Worm (Caenorhabditis elegans): ENCODE results near the gene dlc-3.

The dlc-3 gene

ce11 chrIV:16482790-16483189 is 50.8 kb downstream of the dlc-3 start (continued):
- TF ChIP-seq mdt-29 (GFP tag; IDR thresholded peaks at IDR 0.05) (no peak), tra-1 (GFP tag; IDR thresholded peaks at IDR 0.05) (no peak), spr-3 (GFP tag; optimal IDR thresholded peaks at IDR 0.05) (no peak), ztf-7 (tag; optimal IDR thresholded peaks at IDR 0.05) (no peak), lin-1 (GFP tag; IDR thresholded peaks at IDR 0.05) (no peak), Y75B8A.6 (GFP tag; IDR thresholded peaks at IDR 0.05) (no peak), dmd-6 (GFP tag; IDR thresholded peaks at IDR 0.05) (no peak), snpc-4 (tag; optimal IDR thresholded peaks at IDR 0.05) (no peak), nhr-48 (tag; optimal IDR thresholded peaks at IDR 0.05) (no peak), mxl-2 (GFP tag; conservative IDR thresholded peaks at IDR 0.05) (no peak), T20F7.1 (GFP tag; optimal IDR thresholded peaks at IDR 0.05) (no peak), unc-39 (tag; optimal IDR thresholded peaks at IDR 0.05) (no peak), F37D6.2 (tag; optimal IDR thresholded peaks at IDR 0.05) (no peak), nhr-6 (tag; optimal IDR thresholded peaks at IDR 0.05) (no peak), ceh-62 (tag; optimal IDR thresholded peaks at IDR 0.05) (no peak), snpc-1.2 (GFP tag; IDR thresholded peaks at IDR 0.05) (peak; percentile 16), nhr-42 (GFP tag; IDR thresholded peaks at IDR 0.05) (no peak), dpl-1 (GFP tag; optimal IDR thresholded peaks at IDR 0.05) (no peak), pha-4 (GFP tag; IDR thresholded peaks at IDR 0.05) (peak; percentile 52), pha-4 (tag; optimal IDR thresholded peaks at IDR 0.05) (no peak), vab-7 (GFP tag; IDR thresholded peaks at IDR 0.05) (no peak), lir-3 (tag; optimal IDR thresholded peaks at IDR 0.05) (no peak), arid-1 (GFP tag; conservative IDR thresholded peaks at IDR 0.05) (no peak; the same call in 1 of the 2 replicates), spr-1 (tag; optimal IDR thresholded peaks at IDR 0.05) (no peak), lin-39 (tag; optimal IDR thresholded peaks at IDR 0.05) (no peak), nhr-111 (GFP tag; optimal IDR thresholded peaks at IDR 0.05) (no peak), ces-1 (GFP tag; optimal IDR thresholded peaks at IDR 0.05) (no peak), ama-1 (optimal IDR thresholded peaks at IDR 0.05) (peak; percentile 58), F10B5.3 (tag; optimal IDR thresholded peaks at IDR 0.05) (no peak), hif-1 (tag; optimal IDR thresholded peaks at IDR 0.05) (peak in 1 of 2 experiments; percentile 60), daf-8 (GFP tag; IDR thresholded peaks at IDR 0.05) (no peak), D1046.2 (GFP tag; IDR thresholded peaks at IDR 0.05) (no peak), zip-11 (GFP tag; IDR thresholded peaks at IDR 0.05) (no peak), pqm-1 (tag; optimal IDR thresholded peaks at IDR 0.05) (no peak), unc-130 (GFP tag; optimal IDR thresholded peaks at IDR 0.05) (no peak), duxl-1 (tag; optimal IDR thresholded peaks at IDR 0.05; ENCODE audit: poor library complexity) (no peak), Y48G9A.11 (GFP tag; IDR thresholded peaks at IDR 0.05) (no peak), attf-4 (tag; optimal IDR thresholded peaks at IDR 0.05) (no peak), nhr-102 (tag; optimal IDR thresholded peaks at IDR 0.05) (no peak), lin-38 (GFP tag; IDR thresholded peaks at IDR 0.05) (no peak), dmd-8 (GFP tag; IDR thresholded peaks at IDR 0.05) (0 out of 2 replicates have a peak, but pooled peaks have one; percentile 28), ceh-44 (GFP tag; IDR thresholded peaks at IDR 0.05) (no peak), ZK337.2 (GFP tag; IDR thresholded peaks at IDR 0.05) (no peak), daf-12 (tag; optimal IDR thresholded peaks at IDR 0.05) (no peak), mes-2 (tag; optimal IDR thresholded peaks at IDR 0.05; ENCODE audit: poor library complexity, severe bottlenecking) (no peak), lin-29 (GFP tag; IDR thresholded peaks at IDR 0.05) (no peak), tag-97 (GFP tag; IDR thresholded peaks at IDR 0.05) (no peak), zfp-3 (GFP tag; conservative IDR thresholded peaks at IDR 0.05) (0 out of 2 replicates have a peak, but pooled peaks have one; percentile 32), nhr-237 (tag; optimal IDR thresholded peaks at IDR 0.05) (no peak), madf-9 (GFP tag; conservative IDR thresholded peaks at IDR 0.05) (no peak), rbr-2 (tag; optimal IDR thresholded peaks at IDR 0.05) (no peak), F49E8.2 (tag; optimal IDR thresholded peaks at IDR 0.05; ENCODE audit: borderline replicate concordance) (no peak), lin-15B (tag; optimal IDR thresholded peaks at IDR 0.05) (no peak)

All from whole organism, L4 larva.